Fruit fly (Drosophila melanogaster): ENCODE results near the gene ck.

Gene ck

dm6 chr2L:15055105-15055504 is 2.6 kb downstream of the ck start:
- no peak for TF ChIP-seq gl (tag; optimal IDR thresholded peaks at IDR 0.05)
- TF ChIP-seq Pif1B (GFP tag; optimal IDR thresholded peaks at IDR 0.05): no peak

dm6 chr2L:15052805-15053388 is 4.8 kb downstream of the ck start:
- TF ChIP-seq CG10348 (GFP tag; IDR thresholded peaks at IDR 0.05) (no peak), CG4496 (GFP tag; IDR thresholded peaks at IDR 0.05) (0 out of 3 replicates have a peak, but pooled peaks have one; percentile 22), Ets98B (GFP tag; IDR thresholded peaks at IDR 0.05) (no peak), CG13204 (GFP tag; optimal IDR thresholded peaks at IDR 0.05) (no peak), CG14655 (GFP tag; optimal IDR thresholded peaks at IDR 0.05) (no peak), CG34367 (tag; optimal IDR thresholded peaks at IDR 0.05) (no peak)

dm6 chr2L:15043718-15044117 is 13.9 kb downstream of the ck start:
- TF ChIP-seq CG12605 (GFP tag; IDR thresholded peaks at IDR 0.05) (no peak), fd96Ca (GFP tag; IDR thresholded peaks at IDR 0.05) (no peak), Ets98B (GFP tag; IDR thresholded peaks at IDR 0.05) (no peak), CG14655 (GFP tag; optimal IDR thresholded peaks at IDR 0.05) (no peak), CG10348 (GFP tag; IDR thresholded peaks at IDR 0.05) (no peak), Pif1A (GFP tag; optimal IDR thresholded peaks at IDR 0.05) (no peak), CG17806 (tag; optimal IDR thresholded peaks at IDR 0.05) (no peak), CG15710 (tag; optimal IDR thresholded peaks at IDR 0.05) (no peak), CG13204 (GFP tag; optimal IDR thresholded peaks at IDR 0.05) (no peak), CG34367 (tag; optimal IDR thresholded peaks at IDR 0.05) (no peak), CG4496 (GFP tag; IDR thresholded peaks at IDR 0.05) (no peak), gl (tag; optimal IDR thresholded peaks at IDR 0.05) (no peak), CG8301 (tag; optimal IDR thresholded peaks at IDR 0.05) (no peak), CG9948 (tag; optimal IDR thresholded peaks at IDR 0.05) (no peak), EcR (GFP tag; optimal IDR thresholded peaks at IDR 0.05) (no peak), Snoo (tag; optimal IDR thresholded peaks at IDR 0.05) (no peak), CG8159 (tag; optimal IDR thresholded peaks at IDR 0.05) (no peak)

- TF ChIP-seq Pif1B (GFP tag; optimal IDR thresholded peaks at IDR 0.05) (no peak), CG4496 (GFP tag; IDR thresholded peaks at IDR 0.05) (peak; percentile 42; the same call in 1 of the 3 replicates)
Measured at dm6 chr2L:15039309-15039772, 18.3 kb downstream of the ck start.

dm6 chr2L:15038339-15039308 is 19.0 kb downstream of the ck start, which contains the start of gene CIAPIN1:
TSS of gene CIAPIN1 (minus strand) at chr2L:15038861.
- TF ChIP-seq EcR (GFP tag; optimal IDR thresholded peaks at IDR 0.05): peak; percentile 67
- TF ChIP-seq Snoo (tag; optimal IDR thresholded peaks at IDR 0.05): no peak

dm6 chr2L:15035366-15035765 is 22.3 kb downstream of the ck start, which contains the start of gene yellow-c:
TSS of gene yellow-c (plus strand) at chr2L:15035394.
- TF ChIP-seq CG8301 (tag; optimal IDR thresholded peaks at IDR 0.05): no peak
- TF ChIP-seq CG34367 (tag; optimal IDR thresholded peaks at IDR 0.05): no peak
- TF ChIP-seq CG9948 (tag; optimal IDR thresholded peaks at IDR 0.05): no peak
- no peak for TF ChIP-seq fd96Ca (GFP tag; IDR thresholded peaks at IDR 0.05)
- no peak for TF ChIP-seq CG13204 (GFP tag; optimal IDR thresholded peaks at IDR 0.05)
- no peak for TF ChIP-seq Ets98B (GFP tag; IDR thresholded peaks at IDR 0.05)
- no peak for TF ChIP-seq CG17806 (tag; optimal IDR thresholded peaks at IDR 0.05)
- no peak for TF ChIP-seq D1 (tag; optimal IDR thresholded peaks at IDR 0.05)
- no peak for TF ChIP-seq CG15710 (tag; optimal IDR thresholded peaks at IDR 0.05)
- no peak for TF ChIP-seq rn (GFP tag; IDR thresholded peaks at IDR 0.05)
- TF ChIP-seq CG10348 (GFP tag; IDR thresholded peaks at IDR 0.05): no peak

dm6 chr2L:15031650-15032049 is 26.0 kb downstream of the ck start, which contains the start of gene CG31832:
TSS of gene CG31832 (minus strand) at chr2L:15031750.
- TF ChIP-seq Pif1B (GFP tag; optimal IDR thresholded peaks at IDR 0.05) (no peak), D1 (tag; optimal IDR thresholded peaks at IDR 0.05) (no peak), CG15710 (tag; optimal IDR thresholded peaks at IDR 0.05) (no peak), Pif1A (GFP tag; optimal IDR thresholded peaks at IDR 0.05) (no peak), fd96Ca (GFP tag; IDR thresholded peaks at IDR 0.05) (no peak), CG4496 (GFP tag; IDR thresholded peaks at IDR 0.05) (no peak), CG12605 (GFP tag; IDR thresholded peaks at IDR 0.05) (no peak), CG32121 (GFP tag; IDR thresholded peaks at IDR 0.05) (no peak), gl (tag; optimal IDR thresholded peaks at IDR 0.05) (no peak), CG14655 (GFP tag; optimal IDR thresholded peaks at IDR 0.05) (no peak), CG8159 (tag; optimal IDR thresholded peaks at IDR 0.05) (no peak), CG8301 (tag; optimal IDR thresholded peaks at IDR 0.05) (no peak), Ets98B (GFP tag; IDR thresholded peaks at IDR 0.05) (no peak), CG13204 (GFP tag; optimal IDR thresholded peaks at IDR 0.05) (no peak)

All from whole organism, pupa.